Worm (Caenorhabditis elegans) whole organism, L4 larva: ENCODE measurements around the gene srw-10.

ENCODE experiments used
- arid-1 ChIP-seq: fragments of 200-800 bp; sonication (Bioruptor generic); conservative IDR thresholded peaks from 2 replicates; pipeline ENCODE4 v1.3.6; 2022; ENCODE audit warnings: missing genetic modification reagents, missing genetic modification characterization, missing compliant biosample characterization
- ceh-28 ChIP-seq: fragments of 150-350 bp; optimal IDR thresholded peaks from 2 replicates; lab custom pipeline; 2014; ENCODE audit warnings: missing biosample characterization, missing genetic modification reagents, missing genetic modification characterization
- ces-1 ChIP-seq: fragments of 150-350 bp; sonication (generic microtip); optimal IDR thresholded peaks from 4 replicates; lab custom pipeline; 2014; ENCODE audit warnings: missing biosample characterization, missing genetic modification reagents, missing genetic modification characterization
- daf-8 ChIP-seq: fragments of 200-800 bp; sonication (Bioruptor generic); IDR thresholded peaks from 2 replicates; pipeline ENCODE4 v1.3.6; 2022; ENCODE audit warnings: missing genetic modification characterization, missing compliant biosample characterization
- fos-1 ChIP-seq: fragments of 150-350 bp; optimal IDR thresholded peaks from 2 replicates; lab custom pipeline; 2014; ENCODE audit warnings: missing biosample characterization, missing genetic modification characterization
- lir-3 ChIP-seq: sonication (generic microtip); optimal IDR thresholded peaks from 2 replicates; lab custom pipeline; 2016; ENCODE audit warnings: mild to moderate bottlenecking, missing genetic modification characterization, missing compliant biosample characterization
- mxl-2 ChIP-seq: fragments of 200-800 bp; sonication (Bioruptor generic); conservative IDR thresholded peaks from 2 replicates; pipeline ENCODE4 v1.3.6; 2022; ENCODE audit warnings: missing genetic modification reagents, missing genetic modification characterization, missing compliant biosample characterization
- nhr-11 ChIP-seq: fragments of 150-350 bp; optimal IDR thresholded peaks from 2 replicates; lab custom pipeline; 2014; ENCODE audit warnings: missing biosample characterization, missing genetic modification characterization
- nhr-76 ChIP-seq: fragments of 150-350 bp; optimal IDR thresholded peaks from 2 replicates; lab custom pipeline; 2014; ENCODE audit warnings: missing biosample characterization, missing genetic modification characterization
- spr-3 ChIP-seq: fragments of 200-800 bp; sonication (Bioruptor generic); optimal IDR thresholded peaks from 2 replicates; lab custom pipeline; 2018; ENCODE audit warnings: mild to moderate bottlenecking, missing genetic modification characterization, missing compliant biosample characterization
- tag-97 ChIP-seq: fragments of 200-800 bp; sonication (Bioruptor generic); IDR thresholded peaks from 2 replicates; pipeline ENCODE4 v1.3.6; 2022; ENCODE audit warnings: missing genetic modification characterization, missing compliant biosample characterization

ce11 chrIII:12757367-12757766 lies 2.2 kb downstream of the srw-10 start, which contains the start of gene srw-9:
- TF ChIP-seq nhr-11 (tag; lab: Kevin White, UChicago) = no peak
- no peak for TF ChIP-seq fos-1 (tag; lab: Kevin White, UChicago)
- TF ChIP-seq mxl-2 (GFP tag; lab: Robert Waterston, UW) = no peak
- TF ChIP-seq nhr-76 = no peak
- no peak for TF ChIP-seq daf-8
- no peak for TF ChIP-seq tag-97 (GFP tag; lab: Robert Waterston, UW)
- no peak for TF ChIP-seq spr-3 (GFP tag; lab: Kevin White, UChicago)
- TF ChIP-seq arid-1 (GFP tag; lab: Robert Waterston, UW) = no peak
- TF ChIP-seq ceh-28 (tag; lab: Kevin White, UChicago) = no peak
- no peak for TF ChIP-seq ces-1 (GFP tag; lab: Kevin White, UChicago)
- TF ChIP-seq lir-3 (tag; lab: Kevin White, UChicago) = no peak
